Worm (Caenorhabditis elegans) whole organism, L3 larva: ENCODE results near the gene sas-4.
"Not testable (repeated sequence)": the region's sequence is repeated elsewhere in the genome, so short reads cannot be mapped to it uniquely, and the experiment has no call there.

ENCODE experiments used
- ceh-82 ChIP-seq: fragments of 150-350 bp; optimal IDR thresholded peaks from 2 replicates; lab custom pipeline; 2014; ENCODE audit warnings: missing biosample characterization, missing genetic modification characterization
- fkh-10 ChIP-seq: sonication (generic microtip); optimal IDR thresholded peaks from 2 replicates; lab custom pipeline; 2017; ENCODE audit warnings: missing biosample characterization, missing genetic modification reagents, missing genetic modification characterization
- lin-39 ChIP-seq: fragments of 150-350 bp; optimal IDR thresholded peaks from 2 replicates; lab custom pipeline; 2018; ENCODE audit warnings: missing biosample characterization, missing genetic modification reagents, missing genetic modification characterization
- lsy-12 ChIP-seq: sonication (generic microtip); optimal IDR thresholded peaks from 2 replicates; lab custom pipeline; 2016; ENCODE audit warnings: mild to moderate bottlenecking, missing genetic modification characterization, missing compliant biosample characterization
- nhr-25 ChIP-seq: sonication (generic microtip); optimal IDR thresholded peaks from 2 replicates; lab custom pipeline; 2017; ENCODE audit warnings: missing biosample characterization, missing genetic modification characterization
- nhr-77 ChIP-seq: fragments of 150-350 bp; optimal IDR thresholded peaks from 2 replicates; lab custom pipeline; 2014; ENCODE audit warnings: missing biosample characterization, missing genetic modification characterization
- pha-4 ChIP-seq: fragments of 150-350 bp; optimal IDR thresholded peaks from 2 replicates; lab custom pipeline; 2014; ENCODE audit warnings: missing biosample characterization, missing genetic modification reagents, missing genetic modification characterization
- skn-1 ChIP-seq: fragments of 150-350 bp; optimal IDR thresholded peaks from 2 replicates; lab custom pipeline; 2014; ENCODE audit warnings: missing biosample characterization, missing genetic modification characterization
- ztf-4 ChIP-seq: fragments of 150-350 bp; optimal IDR thresholded peaks from 2 replicates; lab custom pipeline; 2014; ENCODE audit warnings: missing biosample characterization, missing genetic modification characterization

DNA sequence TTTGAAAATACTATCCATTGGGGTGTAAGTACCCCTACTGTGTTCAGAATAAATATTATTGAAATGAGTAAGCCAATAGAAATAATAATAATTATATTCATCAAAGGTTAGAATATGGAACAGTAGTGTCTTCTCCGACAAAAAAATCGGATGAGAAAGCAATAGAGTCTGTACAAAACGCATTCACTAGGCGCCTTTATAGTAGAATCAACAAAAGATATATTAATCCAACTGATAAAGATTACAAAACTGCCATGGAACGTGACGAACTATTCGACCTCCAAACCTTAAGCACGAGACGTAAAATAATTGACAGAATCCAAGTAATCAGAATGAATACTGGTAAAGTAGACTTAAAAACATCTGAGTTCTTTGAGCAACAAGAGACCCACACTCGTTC lies 29.4 kb upstream of the sas-4 start, which contains the start of gene clc-29:
- not testable (repeated sequence) for TF ChIP-seq lin-39 (tag; lab: Kevin White, UChicago); ztf-4 (tag; lab: Kevin White, UChicago); nhr-25 (tag; lab: Kevin White, UChicago); nhr-77; skn-1 (tag; lab: Kevin White, UChicago); pha-4 (tag; lab: Kevin White, UChicago); fkh-10; lsy-12 (tag; lab: Kevin White, UChicago); ceh-82 (tag; lab: Kevin White, UChicago)
